Worm (Caenorhabditis elegans): Measurements from ENCODE around the gene nspc-16.

ce11 chrX:14517842-14518241 is 5.5 kb upstream of the nspc-16 start:
- no peak for TF ChIP-seq ceh-13 (GFP tag; optimal IDR thresholded peaks at IDR 0.05)
- no peak for TF ChIP-seq ama-1 (optimal IDR thresholded peaks at IDR 0.05)
- TF ChIP-seq sea-1 (GFP tag; conservative IDR thresholded peaks at IDR 0.05): no peak
- no peak for TF ChIP-seq tbx-37 (GFP tag; conservative IDR thresholded peaks at IDR 0.05)
- TF ChIP-seq F13C5.2 (tag; optimal IDR thresholded peaks at IDR 0.05): no peak
- no peak for TF ChIP-seq flt-1 (GFP tag; IDR thresholded peaks at IDR 0.05)
- TF ChIP-seq aly-1 (tag; optimal IDR thresholded peaks at IDR 0.05): no peak
